Worm (Caenorhabditis elegans) whole organism, L1 larva: ENCODE data around the gene flp-9.

ENCODE experiments used
- aha-1 ChIP-seq: fragments of 150-350 bp; optimal IDR thresholded peaks from 2 replicates; lab custom pipeline; 2014; ENCODE audit warnings: missing biosample characterization, missing genetic modification characterization
- isw-1 ChIP-seq: fragments of 200-800 bp; sonication (Bioruptor generic); IDR thresholded peaks from 2 replicates; pipeline ENCODE4 v1.3.6; 2022; ENCODE audit warnings: missing genetic modification characterization, missing compliant biosample characterization
- lin-35 ChIP-seq, 2 experiments: fragments of 150-350 bp; optimal IDR thresholded peaks; 2 replicates each; lab custom pipeline; 2014; ENCODE audit warnings: missing biosample characterization in 2 of 2, missing genetic modification characterization in 2 of 2, missing genetic modification reagents in 2 of 2
- mef-2 ChIP-seq: fragments of 150-350 bp; optimal IDR thresholded peaks from 2 replicates; lab custom pipeline; 2014; ENCODE audit warnings: missing biosample characterization, missing genetic modification characterization

ce11 chrIV:12785988-12786387 is 28.6 kb upstream of the flp-9 start:
- TF ChIP-seq isw-1 (GFP tag; lab: Robert Waterston, UW) (no peak), lin-35 (GFP tag; optimal IDR thresholded peaks at IDR 0.05; lab: Kevin White, UChicago) (no peak), aha-1 (tag; lab: Kevin White, UChicago) (no peak), mef-2 (no peak)
